Worm (Caenorhabditis elegans) whole organism, L3 larva: ENCODE data around the gene T23F11.4.

Experiments
- R02D3.7 ChIP-seq: fragments of 150-350 bp; optimal IDR thresholded peaks from 2 replicates; lab custom pipeline; 2014; ENCODE audit warnings: missing biosample characterization, missing genetic modification characterization
- ZK546.5 ChIP-seq: sonication (generic microtip); optimal IDR thresholded peaks from 2 replicates; lab custom pipeline; 2017; ENCODE audit warnings: missing biosample characterization, missing genetic modification characterization
- ama-1 ChIP-seq: fragments of 150-350 bp; optimal IDR thresholded peaks from 2 replicates; lab custom pipeline; 2018
- ceh-16 ChIP-seq: sonication (generic microtip); optimal IDR thresholded peaks from 2 replicates; lab custom pipeline; 2017; ENCODE audit warnings: missing biosample characterization, missing genetic modification characterization
- ceh-28 ChIP-seq: fragments of 150-350 bp; optimal IDR thresholded peaks from 2 replicates; lab custom pipeline; 2014; ENCODE audit warnings: missing biosample characterization, missing genetic modification reagents, missing genetic modification characterization
- ceh-9 ChIP-seq: sonication (generic microtip); optimal IDR thresholded peaks from 2 replicates; lab custom pipeline; 2018; ENCODE audit warnings: missing biosample characterization, missing genetic modification characterization
- daf-12 ChIP-seq: fragments of 150-350 bp; optimal IDR thresholded peaks from 2 replicates; lab custom pipeline; 2014; ENCODE audit warnings: missing biosample characterization, missing genetic modification reagents, missing genetic modification characterization
- egl-27 ChIP-seq: sonication (generic microtip); optimal IDR thresholded peaks from 4 replicates; lab custom pipeline; 2017; ENCODE audit warnings: missing biosample characterization, missing genetic modification reagents, missing genetic modification characterization
- elt-1 ChIP-seq: fragments of 150-350 bp; optimal IDR thresholded peaks from 2 replicates; lab custom pipeline; 2014; ENCODE audit warnings: missing biosample characterization, missing genetic modification characterization
- elt-2 ChIP-seq: sonication (generic microtip); optimal IDR thresholded peaks from 2 replicates; lab custom pipeline; 2016; ENCODE audit warnings: missing genetic modification reagents, mild to moderate bottlenecking, missing genetic modification characterization, missing compliant biosample characterization
- eor-1 ChIP-seq, 2 experiments: fragments of 150-350 bp; optimal IDR thresholded peaks; 2 replicates each; lab custom pipeline; 2014 to 2018; ENCODE audit warnings: missing biosample characterization in 2 of 2, missing genetic modification characterization in 2 of 2
- fkh-10 ChIP-seq: sonication (generic microtip); optimal IDR thresholded peaks from 2 replicates; lab custom pipeline; 2017; ENCODE audit warnings: missing biosample characterization, missing genetic modification reagents, missing genetic modification characterization
- fkh-2 ChIP-seq: fragments of 150-350 bp; optimal IDR thresholded peaks from 2 replicates; lab custom pipeline; 2014; ENCODE audit warnings: missing biosample characterization, missing genetic modification reagents, missing genetic modification characterization
- fos-1 ChIP-seq: fragments of 150-350 bp; optimal IDR thresholded peaks from 2 replicates; lab custom pipeline; 2014; ENCODE audit warnings: missing biosample characterization, missing genetic modification characterization
- hmg-11 ChIP-seq: sonication (generic microtip); optimal IDR thresholded peaks from 2 replicates; lab custom pipeline; 2016; ENCODE audit warnings: missing genetic modification characterization, missing compliant biosample characterization
- jun-1 ChIP-seq: fragments of 150-350 bp; optimal IDR thresholded peaks from 2 replicates; lab custom pipeline; 2014; ENCODE audit warnings: missing biosample characterization, missing genetic modification reagents, missing genetic modification characterization
- lin-15B ChIP-seq: fragments of 150-350 bp; optimal IDR thresholded peaks from 2 replicates; lab custom pipeline; 2014; ENCODE audit warnings: missing biosample characterization, missing genetic modification characterization
- lsy-12 ChIP-seq: sonication (generic microtip); optimal IDR thresholded peaks from 2 replicates; lab custom pipeline; 2016; ENCODE audit warnings: mild to moderate bottlenecking, missing genetic modification characterization, missing compliant biosample characterization
- mml-1 ChIP-seq: fragments of 150-350 bp; sonication (generic microtip); optimal IDR thresholded peaks from 3 replicates; lab custom pipeline; 2014; ENCODE audit warnings: missing biosample characterization, missing genetic modification characterization
- nfya-1 ChIP-seq: sonication (generic microtip); optimal IDR thresholded peaks from 2 replicates; lab custom pipeline; 2017; ENCODE audit warnings: missing genetic modification characterization, mild to moderate bottlenecking, missing compliant biosample characterization, antibody characterized with exemption, moderate library complexity; ENCODE audit not compliant: insufficient read depth
- nhr-12 ChIP-seq: fragments of 150-350 bp; optimal IDR thresholded peaks from 2 replicates; lab custom pipeline; 2014; ENCODE audit warnings: missing biosample characterization, missing genetic modification characterization
- nhr-23 ChIP-seq: fragments of 150-350 bp; optimal IDR thresholded peaks from 2 replicates; lab custom pipeline; 2014; ENCODE audit warnings: missing biosample characterization, missing genetic modification reagents, missing genetic modification characterization
- nhr-237 ChIP-seq: fragments of 150-350 bp; optimal IDR thresholded peaks from 2 replicates; lab custom pipeline; 2014; ENCODE audit warnings: missing biosample characterization, missing genetic modification characterization
- nhr-25 ChIP-seq: sonication (generic microtip); optimal IDR thresholded peaks from 2 replicates; lab custom pipeline; 2017; ENCODE audit warnings: missing biosample characterization, missing genetic modification characterization
- nhr-28 ChIP-seq: fragments of 150-350 bp; optimal IDR thresholded peaks from 2 replicates; lab custom pipeline; 2014; ENCODE audit warnings: missing biosample characterization, missing genetic modification characterization
- nhr-43 ChIP-seq: sonication (generic microtip); optimal IDR thresholded peaks from 2 replicates; lab custom pipeline; 2016; ENCODE audit warnings: mild to moderate bottlenecking, missing genetic modification characterization, missing compliant biosample characterization; ENCODE audit not compliant: poor library complexity, severe bottlenecking
- nhr-76 ChIP-seq: fragments of 150-350 bp; sonication (generic microtip); optimal IDR thresholded peaks from 5 replicates; lab custom pipeline; 2014; ENCODE audit warnings: missing biosample characterization, missing genetic modification characterization
- nhr-77 ChIP-seq: fragments of 150-350 bp; optimal IDR thresholded peaks from 2 replicates; lab custom pipeline; 2014; ENCODE audit warnings: missing biosample characterization, missing genetic modification characterization
- pha-4 ChIP-seq: fragments of 150-350 bp; optimal IDR thresholded peaks from 2 replicates; lab custom pipeline; 2014; ENCODE audit warnings: missing biosample characterization, missing genetic modification reagents, missing genetic modification characterization
- sea-2 ChIP-seq: fragments of 150-350 bp; sonication (generic microtip); optimal IDR thresholded peaks from 4 replicates; lab custom pipeline; 2014; ENCODE audit warnings: missing biosample characterization, missing genetic modification reagents, missing genetic modification characterization
- snpc-4 ChIP-seq: fragments of 150-350 bp; optimal IDR thresholded peaks from 2 replicates; lab custom pipeline; 2014; ENCODE audit warnings: missing biosample characterization, missing genetic modification characterization
- tbx-2 ChIP-seq: sonication (generic microtip); optimal IDR thresholded peaks from 2 replicates; lab custom pipeline; 2016; ENCODE audit warnings: mild to moderate bottlenecking, missing genetic modification characterization, missing compliant biosample characterization
- unc-39 ChIP-seq: sonication (generic microtip); optimal IDR thresholded peaks from 4 replicates; lab custom pipeline; 2017; ENCODE audit warnings: missing biosample characterization, missing genetic modification characterization
- zag-1 ChIP-seq: fragments of 150-350 bp; optimal IDR thresholded peaks from 2 replicates; lab custom pipeline; 2014; ENCODE audit warnings: missing biosample characterization, missing genetic modification characterization
- ztf-11 ChIP-seq: fragments of 150-350 bp; optimal IDR thresholded peaks from 2 replicates; lab custom pipeline; 2014; ENCODE audit warnings: missing biosample characterization, missing genetic modification characterization
- ztf-4 ChIP-seq: fragments of 150-350 bp; optimal IDR thresholded peaks from 2 replicates; lab custom pipeline; 2014; ENCODE audit warnings: missing biosample characterization, missing genetic modification characterization

T23F11.4 gene

ce11 chrIII:4665272-4665671 is at the start of gene T23F11.4:
Gene T23F11.4, minus strand, starts transcription at chrIII:4665372.
- TF ChIP-seq hmg-11 (tag; lab: Kevin White, UChicago) (no peak), sea-2 (GFP tag; lab: Kevin White, UChicago) (no peak), R02D3.7 (no peak), elt-2 (tag; lab: Kevin White, UChicago) (no peak), elt-1 (no peak), nfya-1 (no peak)

ce11 chrIII:4708909-4709308 is 43.7 kb upstream of the T23F11.4 start, which contains the start of gene T04A8.18:
Gene T04A8.18, plus strand, starts transcription at chrIII:4709209.
- TF ChIP-seq ztf-11 (tag; lab: Kevin White, UChicago) = no peak
- no peak for TF ChIP-seq ceh-28 (tag; lab: Kevin White, UChicago)
- TF ChIP-seq nhr-76 (tag; lab: Kevin White, UChicago) = no peak
- no peak for TF ChIP-seq snpc-4 (tag; lab: Kevin White, UChicago)
- TF ChIP-seq fos-1 (tag; lab: Kevin White, UChicago) = no peak
- no peak for TF ChIP-seq ama-1 (lab: Kevin White, UChicago)
- no peak for TF ChIP-seq daf-12
- no peak for TF ChIP-seq nhr-43
- TF ChIP-seq ztf-4 (tag; lab: Kevin White, UChicago) = no peak
- TF ChIP-seq egl-27 (tag; lab: Kevin White, UChicago) = no peak
- TF ChIP-seq elt-1 = no peak
- no peak for TF ChIP-seq fkh-10 (GFP tag; lab: Kevin White, UChicago)
- TF ChIP-seq unc-39 (tag; lab: Kevin White, UChicago) = no peak
- no peak for TF ChIP-seq ceh-9 (tag; lab: Kevin White, UChicago)
- TF ChIP-seq lin-15B (tag; lab: Kevin White, UChicago) = no peak

- TF ChIP-seq snpc-4 (tag; lab: Kevin White, UChicago) (no peak), eor-1 (tag; optimal IDR thresholded peaks at IDR 0.05; lab: Kevin White, UChicago) (no peak), nhr-237 (tag; lab: Kevin White, UChicago) (no peak), fkh-2 (tag; lab: Kevin White, UChicago) (no peak), fkh-10 (GFP tag; lab: Kevin White, UChicago) (no peak), jun-1 (tag; lab: Kevin White, UChicago) (no peak), tbx-2 (no peak), pha-4 (no peak), sea-2 (GFP tag; lab: Kevin White, UChicago) (no peak), nhr-25 (tag; lab: Kevin White, UChicago) (no peak), ZK546.5 (tag; lab: Kevin White, UChicago) (no peak)
Observed at ce11 chrIII:4706678-4707077, 41.5 kb upstream of the T23F11.4 start, which contains the start of gene T04A8.13. Gene T04A8.13, plus strand, starts transcription at chrIII:4706978.

- no peak for TF ChIP-seq sea-2 (GFP tag; lab: Kevin White, UChicago)
- TF ChIP-seq ama-1 (lab: Kevin White, UChicago) = no peak
- TF ChIP-seq jun-1 (tag; lab: Kevin White, UChicago) = no peak
- TF ChIP-seq ceh-16 = no peak
- no peak for TF ChIP-seq nhr-23
- no peak for TF ChIP-seq ceh-9 (tag; lab: Kevin White, UChicago)
- TF ChIP-seq nhr-25 (tag; lab: Kevin White, UChicago) = no peak
- TF ChIP-seq tbx-2 = no peak
- TF ChIP-seq eor-1 (tag; optimal IDR thresholded peaks at IDR 0.05; lab: Kevin White, UChicago) = no peak
- no peak for TF ChIP-seq nhr-77
- no peak for TF ChIP-seq lsy-12 (tag; lab: Kevin White, UChicago)
- no peak for TF ChIP-seq nfya-1
- no peak for TF ChIP-seq zag-1 (tag; lab: Kevin White, UChicago)
- TF ChIP-seq lin-15B (tag; lab: Kevin White, UChicago) = no peak
- no peak for TF ChIP-seq nhr-12 (tag; lab: Kevin White, UChicago)
- TF ChIP-seq elt-2 (tag; lab: Kevin White, UChicago) = no peak
Observed at ce11 chrIII:4705207-4705606, 40.0 kb upstream of the T23F11.4 start, which contains the start of gene pgap-2. Gene pgap-2, plus strand, starts transcription at chrIII:4705507.

ce11 chrIII:4703932-4704454 is 38.8 kb upstream of the T23F11.4 start, which contains the start of the genes clp-2 and mrpl-16:
Gene clp-2, minus strand, starts transcription at chrIII:4704025.
Gene mrpl-16, plus strand, starts transcription at chrIII:4704404.
- TF ChIP-seq nhr-28 (tag; lab: Kevin White, UChicago) = no peak
- no peak for TF ChIP-seq ZK546.5 (tag; lab: Kevin White, UChicago)
- peak; percentile 12 for TF ChIP-seq nhr-23
- TF ChIP-seq lin-15B (tag; lab: Kevin White, UChicago) = peak; percentile 43
- no peak for TF ChIP-seq jun-1 (tag; lab: Kevin White, UChicago)
- TF ChIP-seq nfya-1 = peak; percentile 53
- TF ChIP-seq mml-1 (tag; lab: Kevin White, UChicago) = no peak
